Worm (Caenorhabditis elegans): ENCODE results near the gene F48F5.6.

F48F5.6 gene

ce11 chrV:20489102-20489501, 36.1 kb upstream of the F48F5.6 start, which contains the start of gene srbc-78:
TSS of gene srbc-78 (minus strand) at chrV:20489202.
- TF ChIP-seq sox-4 (tag; optimal IDR thresholded peaks at IDR 0.05) (no peak), C04F5.9 (tag; optimal IDR thresholded peaks at IDR 0.05) (no peak), unc-30 (tag; optimal IDR thresholded peaks at IDR 0.05) (no peak), tbx-2 (tag; optimal IDR thresholded peaks at IDR 0.05) (no peak), grh-1 (GFP tag; IDR thresholded peaks at IDR 0.05) (no peak), C16A3.4 (tag; optimal IDR thresholded peaks at IDR 0.05) (no peak)

- TF ChIP-seq C16A3.4 (tag; optimal IDR thresholded peaks at IDR 0.05) = no peak
- TF ChIP-seq irx-1 (tag; optimal IDR thresholded peaks at IDR 0.05) = no peak
- TF ChIP-seq ceh-88 (GFP tag; IDR thresholded peaks at IDR 0.05) = no peak
- TF ChIP-seq vab-15 (tag; optimal IDR thresholded peaks at IDR 0.05) = no peak
- TF ChIP-seq nhr-47 (tag; optimal IDR thresholded peaks at IDR 0.05) = peak; percentile 5
- peak; percentile 41 for TF ChIP-seq mep-1 (tag; optimal IDR thresholded peaks at IDR 0.05)
- peak in 1 of 2 experiments; percentile 14 for TF ChIP-seq efl-1 (optimal IDR thresholded peaks at IDR 0.05)
- TF ChIP-seq efl-1 (GFP tag; optimal IDR thresholded peaks at IDR 0.05 in 1 of 2) = peak in 1 of 2 experiments; percentile 27
- TF ChIP-seq lin-14 (GFP tag; optimal IDR thresholded peaks at IDR 0.05) = peak; percentile 67
- TF ChIP-seq lir-3 (tag; optimal IDR thresholded peaks at IDR 0.05; ENCODE audit: poor library complexity) = no peak
- TF ChIP-seq snu-23 (GFP tag; optimal IDR thresholded peaks at IDR 0.05) = peak; percentile 46
- peak; percentile 16; the same call in 1 of the 2 replicates for TF ChIP-seq unc-98 (GFP tag; IDR thresholded peaks at IDR 0.05)
- TF ChIP-seq rnt-1 (tag; optimal IDR thresholded peaks at IDR 0.05) = peak; percentile 73
- TF ChIP-seq swsn-7 (tag; optimal IDR thresholded peaks at IDR 0.05) = peak; percentile 17
- TF ChIP-seq nhr-76 (tag; optimal IDR thresholded peaks at IDR 0.05) = no peak
- TF ChIP-seq snpc-4 (tag; optimal IDR thresholded peaks at IDR 0.05) = no peak
- TF ChIP-seq mef-2 (tag; optimal IDR thresholded peaks at IDR 0.05) = no peak
- no peak for TF ChIP-seq nhr-237 (tag; optimal IDR thresholded peaks at IDR 0.05)
- no peak for TF ChIP-seq sup-37 (GFP tag; optimal IDR thresholded peaks at IDR 0.05)
- TF ChIP-seq blmp-1 (tag; optimal IDR thresholded peaks at IDR 0.05) = no peak
- no peak for TF ChIP-seq Y116A8C.19 (tag; optimal IDR thresholded peaks at IDR 0.05; ENCODE audit: borderline replicate concordance)
- no peak for TF ChIP-seq F16B12.6 (tag; optimal IDR thresholded peaks at IDR 0.05)
- TF ChIP-seq lsy-2 (tag; optimal IDR thresholded peaks at IDR 0.05) = peak in 1 of 2 experiments; percentile 36
- peak; percentile 58 for TF ChIP-seq nhr-71 (tag; optimal IDR thresholded peaks at IDR 0.05)
- TF ChIP-seq dsc-1 (tag; optimal IDR thresholded peaks at IDR 0.05) = peak; percentile 85
- no peak for TF ChIP-seq egl-13 (tag; optimal IDR thresholded peaks at IDR 0.05)
- TF ChIP-seq ceh-90 (tag; optimal IDR thresholded peaks at IDR 0.05) = no peak
- peak; percentile 3 for TF ChIP-seq nhr-20 (tag; optimal IDR thresholded peaks at IDR 0.05)
- TF ChIP-seq C34B4.2 (tag; optimal IDR thresholded peaks at IDR 0.05) = no peak
- TF ChIP-seq hpl-2 (GFP tag; optimal IDR thresholded peaks at IDR 0.05) = no peak
- peak in 1 of 2 experiments; percentile 21 for TF ChIP-seq mdl-1 (tag; optimal IDR thresholded peaks at IDR 0.05)
These were observed 33.6 kb upstream of the F48F5.6 start for ce11 chrV:20486549-20486948.

DNA sequence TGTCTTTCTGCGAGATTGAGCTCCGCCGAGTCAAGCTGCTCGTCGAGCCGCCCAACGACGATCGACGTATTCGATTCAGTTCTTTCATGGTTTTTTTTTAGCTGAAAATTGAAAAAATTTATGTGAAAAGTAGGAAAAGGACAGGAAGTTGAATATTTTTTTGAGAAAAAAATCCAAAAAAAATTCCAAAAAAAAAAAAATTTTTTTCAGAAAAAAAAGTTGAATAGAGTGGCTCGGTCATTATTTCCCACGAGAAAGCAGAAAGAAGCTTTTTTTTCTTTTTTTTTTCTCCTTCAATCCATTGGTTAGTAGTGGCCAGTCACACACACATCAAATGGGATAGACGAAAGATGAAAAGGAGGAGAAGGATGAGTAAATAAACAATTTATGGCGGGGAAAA, 32.3 kb upstream of the F48F5.6 start, which contains the start of gene dhcr-7:
dhcr-7 (minus strand) TSS at position 101 of the 400 bp plus-strand sequence.
- TF ChIP-seq skn-1 (tag; optimal IDR thresholded peaks at IDR 0.05) (no peak), egl-13 (tag; optimal IDR thresholded peaks at IDR 0.05) (no peak), lin-39 (tag; optimal IDR thresholded peaks at IDR 0.05) (no peak), fkh-8 (tag; optimal IDR thresholded peaks at IDR 0.05) (no peak), fkh-10 (GFP tag; optimal IDR thresholded peaks at IDR 0.05) (no peak), fkh-4 (tag; optimal IDR thresholded peaks at IDR 0.05; ENCODE audit: borderline replicate concordance) (no peak), ztf-11 (tag; optimal IDR thresholded peaks at IDR 0.05) (no peak), unc-98 (GFP tag; IDR thresholded peaks at IDR 0.05) (no peak), lin-13 (GFP tag; optimal IDR thresholded peaks at IDR 0.05) (no peak), nhr-12 (tag; optimal IDR thresholded peaks at IDR 0.05) (no peak), ets-5 (GFP tag; IDR thresholded peaks at IDR 0.05) (no peak), zip-4 (GFP tag; optimal IDR thresholded peaks at IDR 0.05) (no peak)

All from whole organism, L1 larva.